Fruit fly (Drosophila melanogaster) whole organism, embryonic: ENCODE data around the gene Fic.

Experiments used
- CG11696 ChIP-seq: fragments of 200-800 bp; sonication (Bioruptor generic); IDR thresholded peaks from 2 replicates; pipeline ENCODE4 v1.3.6; 2022; ENCODE audit warnings: missing biosample characterization, missing genetic modification characterization
- CG16779 ChIP-seq: fragments of 200-800 bp; sonication (Bioruptor generic); IDR thresholded peaks from 2 replicates; pipeline ENCODE4 v1.3.6; 2022; ENCODE audit warnings: missing biosample characterization, missing genetic modification characterization
- CG17328 ChIP-seq: fragments of 200-800 bp; sonication (Bioruptor generic); IDR thresholded peaks from 2 replicates; pipeline ENCODE4 v1.3.6; 2022; ENCODE audit warnings: missing biosample characterization, missing genetic modification characterization
- CG4730 ChIP-seq: fragments of 200-800 bp; sonication (Bioruptor generic); IDR thresholded peaks from 2 replicates; pipeline ENCODE4 v1.3.6; 2022; ENCODE audit warnings: missing biosample characterization, missing genetic modification characterization
- Sox102F ChIP-seq: fragments of 200-800 bp; sonication (Bioruptor generic); optimal IDR thresholded peaks from 2 replicates; lab custom pipeline; 2018; ENCODE audit warnings: missing biosample characterization, mild to moderate bottlenecking, missing genetic modification characterization, moderate library complexity
- ap ChIP-seq: fragments of 200-800 bp; sonication (Bioruptor generic); IDR thresholded peaks from 2 replicates; pipeline ENCODE4 v1.3.6; 2022; ENCODE audit warnings: missing biosample characterization, missing genetic modification characterization
- br ChIP-seq: fragments of >200 bp; optimal IDR thresholded peaks from 2 replicates; lab custom pipeline; 2017
- esg ChIP-seq: fragments of 200-800 bp; sonication (Bioruptor generic); conservative IDR thresholded peaks from 2 replicates; pipeline ENCODE4 v1.3.6; 2022; ENCODE audit warnings: missing biosample characterization, missing genetic modification characterization
- psq ChIP-seq: fragments of 200-800 bp; sonication (Bioruptor generic); optimal IDR thresholded peaks from 2 replicates; lab custom pipeline; 2017; ENCODE audit warnings: missing biosample characterization, missing genetic modification characterization

dm6 chr2L:6467509-6467908 is 43.4 kb downstream of the Fic start, which contains the start of gene HemK1:
- TF ChIP-seq Sox102F (GFP tag; lab: Kevin White, UChicago) (no peak), CG11696 (GFP tag; lab: Robert Waterston, UW) (no peak), br (lab: Kevin White, UChicago) (no peak), CG16779 (GFP tag; lab: Robert Waterston, UW) (no peak), ap (GFP tag; lab: Robert Waterston, UW) (no peak), CG17328 (GFP tag; lab: Robert Waterston, UW) (no peak), psq (GFP tag; lab: Kevin White, UChicago) (no peak), esg (GFP tag; lab: Robert Waterston, UW) (no peak), CG4730 (GFP tag; lab: Robert Waterston, UW) (no peak)
